Worm (Caenorhabditis elegans) whole organism, midembryonic: Measurements from ENCODE around the gene str-25.

Experiments used
- T22C8.4 ChIP-seq: fragments of 200-800 bp; sonication (Bioruptor generic); IDR thresholded peaks from 2 replicates; pipeline ENCODE4 v1.3.6; 2022; ENCODE audit warnings: missing genetic modification characterization, missing compliant biosample characterization
- cog-1 ChIP-seq: sonication (generic microtip); optimal IDR thresholded peaks from 2 replicates; lab custom pipeline; 2016; ENCODE audit warnings: missing genetic modification characterization, missing compliant biosample characterization
- flt-1 ChIP-seq: fragments of 200-800 bp; sonication (Bioruptor generic); IDR thresholded peaks from 2 replicates; pipeline ENCODE4 v1.3.6; 2022; ENCODE audit warnings: missing genetic modification characterization, missing compliant biosample characterization
- klf-2 ChIP-seq: fragments of 200-800 bp; sonication (Bioruptor generic); conservative IDR thresholded peaks from 2 replicates; pipeline ENCODE4 v1.3.6; 2022; ENCODE audit warnings: missing genetic modification reagents, missing genetic modification characterization, missing compliant biosample characterization
- med-1 ChIP-seq: sonication (generic microtip); optimal IDR thresholded peaks from 2 replicates; lab custom pipeline; 2017; ENCODE audit warnings: missing genetic modification characterization, mild to moderate bottlenecking, missing compliant biosample characterization, antibody characterized with exemption, missing genetic modification reagents; ENCODE audit not compliant: insufficient read depth
- ref-1 ChIP-seq: fragments of 200-800 bp; sonication (Bioruptor generic); conservative IDR thresholded peaks from 2 replicates; pipeline ENCODE4 v1.3.6; 2022; ENCODE audit warnings: missing genetic modification reagents, missing genetic modification characterization, missing compliant biosample characterization
- tab-1 ChIP-seq: fragments of 200-800 bp; sonication (Bioruptor generic); IDR thresholded peaks from 2 replicates; pipeline ENCODE4 v1.3.6; 2022; ENCODE audit warnings: missing genetic modification characterization, missing compliant biosample characterization
- ztf-23 ChIP-seq: fragments of 200-800 bp; sonication (Bioruptor generic); IDR thresholded peaks from 2 replicates; pipeline ENCODE4 v1.3.6; 2022; ENCODE audit warnings: missing genetic modification reagents, missing genetic modification characterization, missing compliant biosample characterization
- ztf-29 ChIP-seq: fragments of 200-800 bp; sonication (Bioruptor generic); IDR thresholded peaks from 2 replicates; pipeline ENCODE4 v1.3.6; 2022; ENCODE audit warnings: missing genetic modification reagents, missing genetic modification characterization, missing compliant biosample characterization

- TF ChIP-seq ztf-23 (GFP tag; lab: Robert Waterston, UW) (no peak), ztf-29 (GFP tag; lab: Robert Waterston, UW) (no peak), T22C8.4 (GFP tag; lab: Robert Waterston, UW) (no peak), tab-1 (GFP tag; lab: Robert Waterston, UW) (no peak), cog-1 (tag; lab: Kevin White, UChicago) (no peak), flt-1 (GFP tag; lab: Robert Waterston, UW) (no peak), ref-1 (GFP tag; lab: Robert Waterston, UW) (no peak), med-1 (no peak), klf-2 (GFP tag; lab: Robert Waterston, UW) (no peak)
Observed at ce11 chrV:16163719-16164118, 48.2 kb downstream of the str-25 start, which contains the start of gene F10A3.12.
